Worm (Caenorhabditis elegans) whole organism, L3 larva: ENCODE data around the gene bmk-1.

ENCODE experiments used
- R02D3.7 ChIP-seq: fragments of 150-350 bp; optimal IDR thresholded peaks from 2 replicates; lab custom pipeline; 2014; ENCODE audit warnings: missing biosample characterization, missing genetic modification characterization
- aly-2 ChIP-seq: fragments of 150-350 bp; optimal IDR thresholded peaks from 2 replicates; lab custom pipeline; 2014; ENCODE audit warnings: missing biosample characterization, missing genetic modification characterization
- ama-1 ChIP-seq: fragments of 150-350 bp; optimal IDR thresholded peaks from 2 replicates; lab custom pipeline; 2018
- ceh-16 ChIP-seq: sonication (generic microtip); optimal IDR thresholded peaks from 2 replicates; lab custom pipeline; 2017; ENCODE audit warnings: missing biosample characterization, missing genetic modification characterization
- ceh-82 ChIP-seq: fragments of 150-350 bp; optimal IDR thresholded peaks from 2 replicates; lab custom pipeline; 2014; ENCODE audit warnings: missing biosample characterization, missing genetic modification characterization
- ceh-9 ChIP-seq: sonication (generic microtip); optimal IDR thresholded peaks from 2 replicates; lab custom pipeline; 2018; ENCODE audit warnings: missing biosample characterization, missing genetic modification characterization
- daf-12 ChIP-seq: fragments of 150-350 bp; optimal IDR thresholded peaks from 2 replicates; lab custom pipeline; 2014; ENCODE audit warnings: missing biosample characterization, missing genetic modification reagents, missing genetic modification characterization
- egl-5 ChIP-seq: fragments of 150-350 bp; optimal IDR thresholded peaks from 2 replicates; lab custom pipeline; 2017; ENCODE audit warnings: missing biosample characterization, missing genetic modification reagents, missing genetic modification characterization, inconsistent platforms
- elt-2 ChIP-seq: sonication (generic microtip); optimal IDR thresholded peaks from 2 replicates; lab custom pipeline; 2016; ENCODE audit warnings: missing genetic modification reagents, mild to moderate bottlenecking, missing genetic modification characterization, missing compliant biosample characterization
- elt-3 ChIP-seq, 3 experiments: fragments of 150-350 bp in 1 of 3; sonication (generic microtip) in 2 of 3; optimal IDR thresholded peaks; 2 replicates in 2 of 3; 4 replicates in 1 of 3; lab custom pipeline; 2014 to 2017; ENCODE audit warnings: missing biosample characterization in 3 of 3, missing genetic modification characterization in 3 of 3
- eor-1 ChIP-seq, 2 experiments: fragments of 150-350 bp; optimal IDR thresholded peaks; 2 replicates each; lab custom pipeline; 2014 to 2018; ENCODE audit warnings: missing biosample characterization in 2 of 2, missing genetic modification characterization in 2 of 2
- fkh-10 ChIP-seq: sonication (generic microtip); optimal IDR thresholded peaks from 2 replicates; lab custom pipeline; 2017; ENCODE audit warnings: missing biosample characterization, missing genetic modification reagents, missing genetic modification characterization
- fos-1 ChIP-seq: fragments of 150-350 bp; optimal IDR thresholded peaks from 2 replicates; lab custom pipeline; 2014; ENCODE audit warnings: missing biosample characterization, missing genetic modification characterization
- hmg-11 ChIP-seq: sonication (generic microtip); optimal IDR thresholded peaks from 2 replicates; lab custom pipeline; 2016; ENCODE audit warnings: missing genetic modification characterization, missing compliant biosample characterization
- jun-1 ChIP-seq: fragments of 150-350 bp; optimal IDR thresholded peaks from 2 replicates; lab custom pipeline; 2014; ENCODE audit warnings: missing biosample characterization, missing genetic modification reagents, missing genetic modification characterization
- lin-39 ChIP-seq: fragments of 150-350 bp; optimal IDR thresholded peaks from 2 replicates; lab custom pipeline; 2018; ENCODE audit warnings: missing biosample characterization, missing genetic modification reagents, missing genetic modification characterization
- lsy-12 ChIP-seq: sonication (generic microtip); optimal IDR thresholded peaks from 2 replicates; lab custom pipeline; 2016; ENCODE audit warnings: mild to moderate bottlenecking, missing genetic modification characterization, missing compliant biosample characterization
- mdl-1 ChIP-seq: fragments of 150-350 bp; optimal IDR thresholded peaks from 2 replicates; lab custom pipeline; 2014; ENCODE audit warnings: missing biosample characterization, missing genetic modification characterization
- nfya-1 ChIP-seq: sonication (generic microtip); optimal IDR thresholded peaks from 2 replicates; lab custom pipeline; 2017; ENCODE audit warnings: missing genetic modification characterization, mild to moderate bottlenecking, missing compliant biosample characterization, antibody characterized with exemption, moderate library complexity; ENCODE audit not compliant: insufficient read depth
- nhr-11 ChIP-seq: fragments of 150-350 bp; optimal IDR thresholded peaks from 2 replicates; lab custom pipeline; 2014; ENCODE audit warnings: missing biosample characterization, missing genetic modification characterization
- nhr-23 ChIP-seq: fragments of 150-350 bp; optimal IDR thresholded peaks from 2 replicates; lab custom pipeline; 2014; ENCODE audit warnings: missing biosample characterization, missing genetic modification reagents, missing genetic modification characterization
- nhr-25 ChIP-seq: sonication (generic microtip); optimal IDR thresholded peaks from 2 replicates; lab custom pipeline; 2017; ENCODE audit warnings: missing biosample characterization, missing genetic modification characterization
- nhr-43 ChIP-seq: sonication (generic microtip); optimal IDR thresholded peaks from 2 replicates; lab custom pipeline; 2016; ENCODE audit warnings: mild to moderate bottlenecking, missing genetic modification characterization, missing compliant biosample characterization; ENCODE audit not compliant: poor library complexity, severe bottlenecking
- nhr-67 ChIP-seq: fragments of 150-350 bp; optimal IDR thresholded peaks from 2 replicates; lab custom pipeline; 2014; ENCODE audit warnings: missing biosample characterization, missing genetic modification characterization
- nhr-77 ChIP-seq: fragments of 150-350 bp; optimal IDR thresholded peaks from 2 replicates; lab custom pipeline; 2014; ENCODE audit warnings: missing biosample characterization, missing genetic modification characterization
- pha-4 ChIP-seq: fragments of 150-350 bp; optimal IDR thresholded peaks from 2 replicates; lab custom pipeline; 2014; ENCODE audit warnings: missing biosample characterization, missing genetic modification reagents, missing genetic modification characterization
- pqm-1 ChIP-seq: fragments of 150-350 bp; optimal IDR thresholded peaks from 2 replicates; lab custom pipeline; 2017; ENCODE audit warnings: missing biosample characterization, missing genetic modification characterization, inconsistent platforms
- skn-1 ChIP-seq: fragments of 150-350 bp; optimal IDR thresholded peaks from 2 replicates; lab custom pipeline; 2014; ENCODE audit warnings: missing biosample characterization, missing genetic modification characterization
- snpc-4 ChIP-seq: fragments of 150-350 bp; optimal IDR thresholded peaks from 2 replicates; lab custom pipeline; 2014; ENCODE audit warnings: missing biosample characterization, missing genetic modification characterization
- tbx-2 ChIP-seq: sonication (generic microtip); optimal IDR thresholded peaks from 2 replicates; lab custom pipeline; 2016; ENCODE audit warnings: mild to moderate bottlenecking, missing genetic modification characterization, missing compliant biosample characterization
- unc-39 ChIP-seq: sonication (generic microtip); optimal IDR thresholded peaks from 4 replicates; lab custom pipeline; 2017; ENCODE audit warnings: missing biosample characterization, missing genetic modification characterization
- ztf-11 ChIP-seq: fragments of 150-350 bp; optimal IDR thresholded peaks from 2 replicates; lab custom pipeline; 2014; ENCODE audit warnings: missing biosample characterization, missing genetic modification characterization
- ztf-4 ChIP-seq: fragments of 150-350 bp; optimal IDR thresholded peaks from 2 replicates; lab custom pipeline; 2014; ENCODE audit warnings: missing biosample characterization, missing genetic modification characterization

The bmk-1 gene

DNA sequence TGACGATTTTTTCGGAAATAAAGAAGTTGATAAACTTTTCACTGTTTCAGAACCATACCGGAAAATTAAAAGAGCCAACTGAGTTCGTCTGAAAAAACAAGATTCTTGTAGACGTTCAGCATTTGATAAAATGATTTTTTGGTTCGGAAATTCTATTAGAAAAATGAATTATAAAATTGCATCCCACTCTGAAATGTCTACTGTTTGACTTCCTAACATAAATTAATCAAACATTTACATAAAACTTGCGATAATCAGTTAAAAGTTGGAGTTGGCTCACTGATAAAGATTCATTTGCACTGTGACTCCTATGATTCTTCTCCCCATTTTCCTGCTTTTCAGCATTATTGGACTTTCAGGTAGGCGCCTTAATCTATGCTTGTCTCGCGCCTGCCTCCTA is 12.1 kb upstream of the bmk-1 start, which contains the start of gene clec-57:
TSS of gene clec-57 (plus strand) at position 301 of the 400 bp plus-strand sequence.
- TF ChIP-seq tbx-2 (tag; lab: Kevin White, UChicago), result no peak
- no peak for TF ChIP-seq lsy-12 (tag; lab: Kevin White, UChicago)
- TF ChIP-seq jun-1 (tag; lab: Kevin White, UChicago), result no peak
- TF ChIP-seq hmg-11 (tag; lab: Kevin White, UChicago), result no peak
- TF ChIP-seq eor-1 (tag; optimal IDR thresholded peaks at IDR 0.05; lab: Kevin White, UChicago), result no peak
- TF ChIP-seq ztf-4 (tag; lab: Kevin White, UChicago), result no peak
- TF ChIP-seq fkh-10, result no peak
- TF ChIP-seq fos-1 (tag; lab: Kevin White, UChicago), result no peak
- TF ChIP-seq ceh-16 (tag; lab: Kevin White, UChicago), result no peak
- no peak for TF ChIP-seq nhr-77 (tag; lab: Kevin White, UChicago)
- no peak for TF ChIP-seq nhr-25
- no peak for TF ChIP-seq nfya-1
- TF ChIP-seq pha-4 (tag; lab: Kevin White, UChicago), result no peak
- no peak for TF ChIP-seq elt-3 (tag; optimal IDR thresholded peaks at IDR 0.05; lab: Kevin White, UChicago)
- TF ChIP-seq aly-2 (tag; lab: Kevin White, UChicago), result no peak

DNA sequence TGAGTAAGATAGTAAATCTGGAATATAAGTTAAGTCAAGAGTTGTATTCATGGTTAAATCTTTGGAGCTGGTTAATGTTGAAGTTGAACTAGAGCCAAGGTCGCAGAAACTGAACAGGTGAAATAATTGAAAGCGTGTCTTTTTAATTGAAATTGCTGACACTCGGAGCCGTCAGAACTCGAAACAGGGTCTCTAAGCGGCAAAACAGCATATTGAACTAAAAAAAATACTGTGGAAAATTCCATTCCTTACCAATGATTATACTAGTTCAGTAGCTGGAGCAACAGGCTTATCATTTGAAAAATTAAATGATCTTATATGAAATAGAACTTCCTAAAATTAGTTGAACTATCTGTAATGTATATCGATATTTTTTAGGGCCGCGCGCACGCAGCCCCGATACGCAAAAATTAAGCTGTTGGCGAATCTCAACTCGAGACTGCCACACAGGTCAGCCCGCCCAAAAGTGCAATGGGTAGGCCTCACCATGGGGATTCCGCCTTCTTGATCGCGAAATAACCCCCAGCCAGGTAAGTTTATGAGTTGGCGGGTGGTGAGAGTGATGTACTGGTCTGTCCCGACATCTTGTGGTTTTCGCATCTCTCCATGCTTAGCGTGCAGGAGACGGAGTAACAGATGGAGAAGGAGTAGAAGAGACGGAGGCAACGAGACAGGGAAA is 11.6 kb upstream of the bmk-1 start, which contains the start of gene srz-97:
TSS of gene srz-97 (minus strand) at position 51 of the 679 bp plus-strand sequence.
- TF ChIP-seq nhr-11 (tag; lab: Kevin White, UChicago), result no peak
- no peak for TF ChIP-seq mdl-1 (tag; lab: Kevin White, UChicago)
- TF ChIP-seq tbx-2 (tag; lab: Kevin White, UChicago), result no peak
- TF ChIP-seq ztf-4 (tag; lab: Kevin White, UChicago), result no peak
- peak; percentile 34 for TF ChIP-seq nhr-43
- TF ChIP-seq ama-1, result no peak
- TF ChIP-seq pqm-1 (tag; lab: Kevin White, UChicago), result peak; percentile 54
- TF ChIP-seq ceh-16 (tag; lab: Kevin White, UChicago), result no peak
- peak; percentile 54 for TF ChIP-seq nhr-25
- no peak for TF ChIP-seq eor-1 (tag; optimal IDR thresholded peaks at IDR 0.05; lab: Kevin White, UChicago)
- peak; percentile 42 for TF ChIP-seq nhr-77 (tag; lab: Kevin White, UChicago)
- no peak for TF ChIP-seq ceh-82 (tag; lab: Kevin White, UChicago)
- no peak for TF ChIP-seq fos-1 (tag; lab: Kevin White, UChicago)
- TF ChIP-seq snpc-4 (tag; lab: Kevin White, UChicago), result peak; percentile 97
- TF ChIP-seq nfya-1, result no peak
- peak; percentile 36 for TF ChIP-seq R02D3.7 (tag; lab: Kevin White, UChicago)
- no peak for TF ChIP-seq jun-1 (tag; lab: Kevin White, UChicago)
- no peak for TF ChIP-seq nhr-23 (tag; lab: Kevin White, UChicago)
- no peak for TF ChIP-seq egl-5
- TF ChIP-seq lin-39, result no peak
- no peak for TF ChIP-seq skn-1 (tag; lab: Kevin White, UChicago)
- peak; percentile 47 for TF ChIP-seq elt-2 (tag; lab: Kevin White, UChicago)
- no peak for TF ChIP-seq daf-12 (tag; lab: Kevin White, UChicago)

DNA sequence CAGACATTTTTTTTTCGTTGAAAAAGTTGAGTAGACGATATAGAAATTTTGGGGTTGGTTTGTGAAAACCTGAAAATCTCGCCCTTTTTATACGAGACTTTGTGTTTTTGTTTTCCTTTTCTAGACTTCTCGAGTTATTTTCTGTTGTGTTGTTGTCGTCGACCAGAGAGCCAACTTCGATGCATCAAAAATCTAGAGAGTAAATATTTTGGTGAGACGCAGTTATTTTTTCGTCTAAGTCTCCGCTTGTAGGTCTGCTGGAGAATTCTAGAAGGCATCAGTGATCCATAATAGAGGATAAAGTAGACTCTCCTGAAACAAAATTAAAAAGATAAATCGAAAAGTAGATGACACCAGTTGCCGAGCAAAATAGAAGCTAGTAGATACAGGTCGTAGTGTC is 7.6 kb upstream of the bmk-1 start, which contains the start of gene F08H9.4:
TSS of gene F08H9.4 (minus strand) at position 61 of the 400 bp plus-strand sequence.
- no peak for TF ChIP-seq unc-39
- no peak for TF ChIP-seq mdl-1 (tag; lab: Kevin White, UChicago)
- no peak for TF ChIP-seq elt-3 (tag; optimal IDR thresholded peaks at IDR 0.05; lab: Kevin White, UChicago)
- no peak for TF ChIP-seq lin-39
- TF ChIP-seq fkh-10, result no peak
- TF ChIP-seq pha-4 (tag; lab: Kevin White, UChicago), result no peak
- TF ChIP-seq ceh-9 (tag; lab: Kevin White, UChicago), result no peak
- no peak for TF ChIP-seq eor-1 (tag; optimal IDR thresholded peaks at IDR 0.05; lab: Kevin White, UChicago)
- no peak for TF ChIP-seq ztf-4 (tag; lab: Kevin White, UChicago)
- no peak for TF ChIP-seq lsy-12 (tag; lab: Kevin White, UChicago)
- no peak for TF ChIP-seq ztf-11 (tag; lab: Kevin White, UChicago)
- no peak for TF ChIP-seq nhr-67 (tag; lab: Kevin White, UChicago)
- TF ChIP-seq nhr-23 (tag; lab: Kevin White, UChicago), result no peak

DNA sequence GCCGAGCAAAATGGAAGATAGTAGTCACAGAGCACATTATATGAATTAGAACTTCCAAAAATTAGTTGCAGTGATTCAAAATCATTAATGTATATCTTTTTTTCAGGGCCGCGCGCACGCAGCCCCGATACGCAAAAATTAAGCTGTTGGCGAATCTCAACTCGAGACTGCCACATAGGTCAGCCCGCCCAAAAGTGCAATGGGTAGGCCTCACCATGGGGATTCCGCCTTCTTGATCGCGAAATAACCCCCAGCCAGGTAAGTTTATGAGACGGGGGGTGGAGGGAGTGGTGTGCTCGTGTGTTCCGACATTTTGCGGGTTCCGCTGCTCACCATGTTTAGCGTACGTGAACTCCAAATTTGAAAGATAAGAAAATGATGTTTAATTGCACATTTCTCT is 6.3 kb upstream of the bmk-1 start, which contains the start of gene F08H9.3:
TSS of gene F08H9.3 (minus strand) at position 252 of the 400 bp plus-strand sequence.
- TF ChIP-seq snpc-4 (tag; lab: Kevin White, UChicago) (peak; percentile 87), ama-1 (peak; percentile 3), pqm-1 (tag; lab: Kevin White, UChicago) (peak; percentile 69), elt-2 (tag; lab: Kevin White, UChicago) (peak; percentile 69)
